Fruit fly (Drosophila melanogaster) whole organism, pupa: Measurements from ENCODE around the gene PGAP2.

Experiments
- CG12605 ChIP-seq: fragments of 200-800 bp; sonication (Bioruptor generic); IDR thresholded peaks from 2 replicates; pipeline ENCODE4 v1.3.6; 2022; ENCODE audit warnings: missing biosample characterization, missing genetic modification characterization
- CG14655 ChIP-seq: fragments of 200-800 bp; sonication (Bioruptor generic); optimal IDR thresholded peaks from 3 replicates; lab custom pipeline; 2017; ENCODE audit warnings: mild to moderate bottlenecking, missing biosample characterization, missing genetic modification reagents, missing genetic modification characterization
- CG17806 ChIP-seq: fragments of 200-800 bp; sonication (Bioruptor generic); optimal IDR thresholded peaks from 2 replicates; lab custom pipeline; 2018; ENCODE audit warnings: missing biosample characterization, mild to moderate bottlenecking, missing genetic modification characterization, moderate library complexity
- CG8301 ChIP-seq: fragments of 200-800 bp; sonication (Bioruptor generic); optimal IDR thresholded peaks from 2 replicates; lab custom pipeline; 2018; ENCODE audit warnings: missing biosample characterization, mild to moderate bottlenecking, missing genetic modification characterization
- EcR ChIP-seq: fragments of 200-800 bp; sonication (Bioruptor generic); optimal IDR thresholded peaks from 3 replicates; lab custom pipeline; 2019; ENCODE audit warnings: missing biosample characterization, missing genetic modification characterization, mild to moderate bottlenecking, moderate library complexity, missing genetic modification reagents
- Pif1A ChIP-seq: fragments of 200-800 bp; sonication (Bioruptor generic); optimal IDR thresholded peaks from 3 replicates; lab custom pipeline; 2016; ENCODE audit warnings: missing biosample characterization, missing genetic modification characterization
- Snoo ChIP-seq: fragments of 200-800 bp; sonication (Bioruptor generic); optimal IDR thresholded peaks from 3 replicates; lab custom pipeline; 2017; ENCODE audit warnings: missing biosample characterization, mild to moderate bottlenecking, missing genetic modification characterization, inconsistent platforms
- fd96Ca ChIP-seq: fragments of 200-800 bp; sonication (Bioruptor generic); IDR thresholded peaks from 3 replicates; pipeline ENCODE4 v1.3.6; 2022; ENCODE audit warnings: missing biosample characterization, missing genetic modification characterization
- rn ChIP-seq: fragments of 200-800 bp; sonication (Bioruptor generic); IDR thresholded peaks from 2 replicates; pipeline ENCODE4 v1.3.6; 2022; ENCODE audit warnings: missing biosample characterization, missing genetic modification characterization

- peak; percentile 50; the same call in 1 of the 2 replicates for TF ChIP-seq rn (GFP tag; lab: Robert Waterston, UW)
- peak; percentile 54 for TF ChIP-seq Snoo
- no peak for TF ChIP-seq EcR
- peak; percentile 68 for TF ChIP-seq CG17806 (tag; lab: Kevin White, UChicago)
- 0 out of 3 replicates have a peak, but pooled peaks have one; percentile 42 for TF ChIP-seq fd96Ca (GFP tag; lab: Robert Waterston, UW)
- no peak for TF ChIP-seq CG14655 (GFP tag; lab: Kevin White, UChicago)
- TF ChIP-seq Pif1A: no peak
- TF ChIP-seq CG12605 (GFP tag; lab: Robert Waterston, UW): no peak
- TF ChIP-seq CG8301 (tag; lab: Kevin White, UChicago): peak; percentile 51
These were observed at the start of gene PGAP2, which contains the start of gene Clp for dm6 chr2L:819315-820032.
